Worm (Caenorhabditis elegans): ENCODE data around the gene sax-1.

The sax-1 gene

ce11 chrX:3697623-3698022, 47.7 kb upstream of the sax-1 start (continued):
- TF ChIP-seq zfp-2 (tag; optimal IDR thresholded peaks at IDR 0.05) (peak; percentile 20), nhr-25 (tag; optimal IDR thresholded peaks at IDR 0.05; ENCODE audit: borderline replicate concordance, insufficient read depth) (no peak), ceh-20 (GFP tag; IDR thresholded peaks at IDR 0.05) (peak; percentile 84), mxl-2 (GFP tag; conservative IDR thresholded peaks at IDR 0.05) (peak; percentile 52; the same call in 1 of the 2 replicates), jun-1 (tag; optimal IDR thresholded peaks at IDR 0.05) (no peak), daf-16 (GFP tag; optimal IDR thresholded peaks at IDR 0.05) (peak; percentile 45 to 87), daf-16 (tag; optimal IDR thresholded peaks at IDR 0.05) (peak; percentile 58), ceh-82 (tag; optimal IDR thresholded peaks at IDR 0.05) (no peak), daf-12 (tag; optimal IDR thresholded peaks at IDR 0.05) (no peak), lir-3 (tag; optimal IDR thresholded peaks at IDR 0.05) (peak; percentile 43), zip-2 (tag; optimal IDR thresholded peaks at IDR 0.05) (peak; percentile 23), egl-27 (tag; optimal IDR thresholded peaks at IDR 0.05) (no peak), zfp-3 (GFP tag; conservative IDR thresholded peaks at IDR 0.05) (peak; percentile 70; the same call in 1 of the 2 replicates), snpc-1.2 (GFP tag; IDR thresholded peaks at IDR 0.05) (peak; percentile 94), nhr-6 (tag; optimal IDR thresholded peaks at IDR 0.05) (no peak), lim-7 (GFP tag; IDR thresholded peaks at IDR 0.05) (peak; percentile 97), ceh-28 (tag; optimal IDR thresholded peaks at IDR 0.05) (no peak), madf-5 (GFP tag; IDR thresholded peaks at IDR 0.05) (peak in 1 of 2 experiments; percentile 56; a peak in 1 of 4 replicates), dve-1 (tag; optimal IDR thresholded peaks at IDR 0.05; ENCODE audit: insufficient read depth) (peak; percentile 65), nhr-48 (tag; optimal IDR thresholded peaks at IDR 0.05) (peak; percentile 63), ztf-11 (tag; optimal IDR thresholded peaks at IDR 0.05) (no peak), dmd-8 (GFP tag; IDR thresholded peaks at IDR 0.05) (peak; percentile 89), lin-1 (GFP tag; IDR thresholded peaks at IDR 0.05) (peak; percentile 87), mxl-3 (GFP tag; optimal IDR thresholded peaks at IDR 0.05) (peak; percentile 41), zag-1 (tag; optimal IDR thresholded peaks at IDR 0.05) (no peak), ceh-32 (tag; optimal IDR thresholded peaks at IDR 0.05; ENCODE audit: poor library complexity) (peak; percentile 58), fos-1 (tag; optimal IDR thresholded peaks at IDR 0.05) (no peak), php-3 (GFP tag; IDR thresholded peaks at IDR 0.05) (peak; percentile 79), nhr-237 (tag; optimal IDR thresholded peaks at IDR 0.05) (no peak), unc-130 (GFP tag; optimal IDR thresholded peaks at IDR 0.05) (peak; percentile 71), dmd-6 (GFP tag; IDR thresholded peaks at IDR 0.05) (peak; percentile 78), F10B5.3 (tag; optimal IDR thresholded peaks at IDR 0.05) (peak; percentile 46), snpc-4 (tag; optimal IDR thresholded peaks at IDR 0.05) (no peak), ama-1 (optimal IDR thresholded peaks at IDR 0.05) (no peak), nhr-28 (tag; optimal IDR thresholded peaks at IDR 0.05) (peak; percentile 0), hlh-11 (tag; optimal IDR thresholded peaks at IDR 0.05) (peak; percentile 62), R02D3.7 (tag; optimal IDR thresholded peaks at IDR 0.05) (no peak), lin-29 (GFP tag; IDR thresholded peaks at IDR 0.05) (peak; percentile 27; the same call in 1 of the 2 replicates), ces-1 (GFP tag; optimal IDR thresholded peaks at IDR 0.05) (peak; percentile 10), hmg-1.1 (GFP tag; IDR thresholded peaks at IDR 0.05) (peak; percentile 96), skn-1 (tag; optimal IDR thresholded peaks at IDR 0.05) (no peak), T26A8.4 (GFP tag; IDR thresholded peaks at IDR 0.05) (peak; percentile 81), Y105C5A.15 (GFP tag; IDR thresholded peaks at IDR 0.05) (peak; percentile 84), lin-39 (tag; optimal IDR thresholded peaks at IDR 0.05) (no peak), nhr-10 (tag; optimal IDR thresholded peaks at IDR 0.05) (no peak), zip-11 (GFP tag; IDR thresholded peaks at IDR 0.05) (no peak), hlh-30 (tag; optimal IDR thresholded peaks at IDR 0.05; ENCODE audit: insufficient read depth) (peak; percentile 66), ctbp-1 (GFP tag; IDR thresholded peaks at IDR 0.05) (peak; percentile 93), mes-2 (tag; optimal IDR thresholded peaks at IDR 0.05; ENCODE audit: poor library complexity, severe bottlenecking) (peak; percentile 85), nhr-42 (GFP tag; IDR thresholded peaks at IDR 0.05) (peak; percentile 78; the same call in 1 of the 2 replicates), lin-15B (tag; optimal IDR thresholded peaks at IDR 0.05) (no peak), Y75B8A.6 (GFP tag; IDR thresholded peaks at IDR 0.05) (peak; percentile 95; the same call in 1 of the 2 replicates)

Data from whole organism, L4 larva.